Worm (Caenorhabditis elegans) whole organism, midembryonic: ENCODE results near the gene Y53G8AL.1.

Experiments used
- T22C8.4 ChIP-seq: fragments of 200-800 bp; sonication (Bioruptor generic); IDR thresholded peaks from 2 replicates; pipeline ENCODE4 v1.3.6; 2022; ENCODE audit warnings: missing genetic modification characterization, missing compliant biosample characterization
- flt-1 ChIP-seq: fragments of 200-800 bp; sonication (Bioruptor generic); IDR thresholded peaks from 2 replicates; pipeline ENCODE4 v1.3.6; 2022; ENCODE audit warnings: missing genetic modification characterization, missing compliant biosample characterization
- tab-1 ChIP-seq: fragments of 200-800 bp; sonication (Bioruptor generic); IDR thresholded peaks from 2 replicates; pipeline ENCODE4 v1.3.6; 2022; ENCODE audit warnings: missing genetic modification characterization, missing compliant biosample characterization

ce11 chrIII:3241943-3242342, 9.0 kb downstream of the Y53G8AL.1 start:
- TF ChIP-seq tab-1 (GFP tag; lab: Robert Waterston, UW) (no peak), T22C8.4 (peak; percentile 78), flt-1 (no peak)
